Fruit fly (Drosophila melanogaster) whole organism, embryonic: Measurements from ENCODE around the gene AsnRS.

Source experiments
- Adf1 ChIP-seq: fragments of 200-800 bp; sonication (Bioruptor generic); IDR thresholded peaks from 2 replicates; pipeline ENCODE4 v1.3.6; 2022; ENCODE audit warnings: missing biosample characterization, missing genetic modification characterization
- CG12104 ChIP-seq: fragments of 200-800 bp; sonication (Bioruptor generic); optimal IDR thresholded peaks from 3 replicates; lab custom pipeline; 2016; ENCODE audit warnings: missing biosample characterization, missing genetic modification characterization
- CG12219 ChIP-seq: fragments of 200-800 bp; sonication (Bioruptor generic); optimal IDR thresholded peaks from 3 replicates; lab custom pipeline; 2018; ENCODE audit warnings: missing biosample characterization, mild to moderate bottlenecking, missing genetic modification characterization
- CG16815 ChIP-seq: fragments of 200-800 bp; sonication (Bioruptor generic); optimal IDR thresholded peaks from 3 replicates; lab custom pipeline; 2017; ENCODE audit warnings: missing biosample characterization, mild to moderate bottlenecking, missing genetic modification characterization
- CG17568 ChIP-seq: fragments of 200-800 bp; sonication (Bioruptor generic); optimal IDR thresholded peaks from 2 replicates; lab custom pipeline; 2018; ENCODE audit warnings: missing biosample characterization, mild to moderate bottlenecking, missing genetic modification characterization, moderate library complexity
- CG17912 ChIP-seq: fragments of 200-800 bp; sonication (Bioruptor generic); optimal IDR thresholded peaks from 2 replicates; lab custom pipeline; 2018; ENCODE audit warnings: missing biosample characterization, mild to moderate bottlenecking, missing genetic modification characterization
- CG1792 ChIP-seq: fragments of 200-800 bp; sonication (Bioruptor generic); optimal IDR thresholded peaks from 2 replicates; lab custom pipeline; 2016; ENCODE audit warnings: missing biosample characterization, missing genetic modification characterization
- CG2199 ChIP-seq: fragments of 200-800 bp; sonication (Bioruptor generic); IDR thresholded peaks from 3 replicates; pipeline ENCODE4 v1.3.6; 2022; ENCODE audit warnings: missing biosample characterization, missing genetic modification characterization
- CG2712 ChIP-seq: fragments of 200-800 bp; optimal IDR thresholded peaks from 3 replicates; lab custom pipeline; 2019; ENCODE audit warnings: missing biosample characterization, mild to moderate bottlenecking, missing genetic modification characterization, moderate library complexity
- CG31365 ChIP-seq: fragments of 200-800 bp; sonication (Bioruptor generic); optimal IDR thresholded peaks from 2 replicates; lab custom pipeline; 2018; ENCODE audit warnings: missing biosample characterization, mild to moderate bottlenecking, missing genetic modification characterization
- CG32532 ChIP-seq: fragments of 200-800 bp; sonication (Bioruptor generic); IDR thresholded peaks from 2 replicates; pipeline ENCODE4 v1.3.6; 2022; ENCODE audit warnings: missing biosample characterization, missing genetic modification characterization
- CG33213 ChIP-seq: fragments of 200-800 bp; sonication (Bioruptor generic); optimal IDR thresholded peaks from 3 replicates; lab custom pipeline; 2016; ENCODE audit warnings: missing biosample characterization, missing genetic modification characterization
- CG3726 ChIP-seq: fragments of 200-800 bp; sonication (Bioruptor generic); IDR thresholded peaks from 3 replicates; pipeline ENCODE4, ENCODE4 v1.3.6; 2022; ENCODE audit warnings: missing biosample characterization, missing genetic modification characterization
- CG42726 ChIP-seq: fragments of 200-800 bp; sonication (Bioruptor generic); IDR thresholded peaks from 2 replicates; pipeline ENCODE4 v1.3.6; 2022; ENCODE audit warnings: missing biosample characterization, missing genetic modification characterization; ENCODE audit not compliant: partially characterized antibody
- CG4820 ChIP-seq: fragments of 200-800 bp; sonication (Bioruptor generic); optimal IDR thresholded peaks from 3 replicates; lab custom pipeline; 2016; ENCODE audit warnings: missing biosample characterization, missing genetic modification characterization
- CG6689 ChIP-seq: fragments of 200-800 bp; sonication (Bioruptor generic); IDR thresholded peaks from 2 replicates; pipeline ENCODE4 v1.3.6; 2022; ENCODE audit warnings: missing biosample characterization, missing genetic modification characterization
- CG7357 ChIP-seq: fragments of 200-800 bp; sonication (Bioruptor generic); IDR thresholded peaks from 3 replicates; pipeline ENCODE4 v1.3.6; 2022; ENCODE audit warnings: missing biosample characterization, missing genetic modification characterization
- CG7839 ChIP-seq: fragments of 200-800 bp; sonication (Bioruptor generic); optimal IDR thresholded peaks from 3 replicates; lab custom pipeline; 2018; ENCODE audit warnings: missing biosample characterization, mild to moderate bottlenecking, missing genetic modification characterization, moderate library complexity
- CkIIα-i1 ChIP-seq: fragments of 200-800 bp; sonication (Bioruptor generic); IDR thresholded peaks from 2 replicates; pipeline ENCODE4 v1.3.6; 2022; ENCODE audit warnings: missing biosample characterization, missing genetic modification characterization
- Gug ChIP-seq: fragments of 200-800 bp; sonication (Bioruptor generic); IDR thresholded peaks from 4 replicates; pipeline ENCODE4 v1.3.6; 2022; ENCODE audit warnings: missing biosample characterization, missing genetic modification characterization
- HLHmδ ChIP-seq: fragments of 200-800 bp; sonication (Bioruptor generic); optimal IDR thresholded peaks from 2 replicates; lab custom pipeline; 2018; ENCODE audit warnings: missing biosample characterization, mild to moderate bottlenecking, missing genetic modification characterization, moderate library complexity
- NC2β ChIP-seq: fragments of 200-800 bp; sonication (Bioruptor generic); optimal IDR thresholded peaks from 2 replicates; lab custom pipeline; 2016; ENCODE audit warnings: missing biosample characterization, missing genetic modification characterization
- Opbp ChIP-seq: fragments of 200-800 bp; sonication (Bioruptor generic); IDR thresholded peaks from 3 replicates; pipeline ENCODE4 v1.3.6; 2022; ENCODE audit warnings: missing biosample characterization, missing genetic modification characterization; ENCODE audit not compliant: partially characterized antibody
- Side ChIP-seq: fragments of 200-800 bp; sonication (Bioruptor generic); optimal IDR thresholded peaks from 2 replicates; lab custom pipeline; 2016; ENCODE audit warnings: missing biosample characterization, missing genetic modification characterization
- Vsx1 ChIP-seq: fragments of 200-800 bp; sonication (Bioruptor generic); optimal IDR thresholded peaks from 2 replicates; lab custom pipeline; 2017; ENCODE audit warnings: missing biosample characterization, mild to moderate bottlenecking, missing genetic modification characterization, missing genetic modification reagents
- amos ChIP-seq: fragments of 200-800 bp; sonication (Bioruptor generic); IDR thresholded peaks from 2 replicates; pipeline ENCODE4 v1.3.6; 2022; ENCODE audit warnings: missing biosample characterization, missing genetic modification characterization; ENCODE audit not compliant: partially characterized antibody
- bab2 ChIP-seq: fragments of 200-800 bp; sonication (Bioruptor generic); optimal IDR thresholded peaks from 2 replicates; lab custom pipeline; 2016; ENCODE audit warnings: missing biosample characterization, missing genetic modification characterization
- cg ChIP-seq: fragments of 200-800 bp; sonication (Bioruptor generic); optimal IDR thresholded peaks from 3 replicates; lab custom pipeline; 2019; ENCODE audit warnings: missing biosample characterization, mild to moderate bottlenecking, missing genetic modification characterization, moderate library complexity
- ci ChIP-seq: fragments of 200-800 bp; sonication (Bioruptor generic); IDR thresholded peaks from 3 replicates; pipeline ENCODE4 v1.3.6; 2022; ENCODE audit warnings: missing biosample characterization, missing genetic modification characterization
- corto ChIP-seq: fragments of 200-800 bp; sonication (Bioruptor generic); optimal IDR thresholded peaks from 2 replicates; lab custom pipeline; 2016; ENCODE audit warnings: missing biosample characterization, mild to moderate bottlenecking, missing genetic modification characterization, moderate library complexity
- crc ChIP-seq: fragments of 200-800 bp; sonication (Bioruptor generic); optimal IDR thresholded peaks from 2 replicates; lab custom pipeline; 2016; ENCODE audit warnings: missing biosample characterization, missing genetic modification characterization
- crol ChIP-seq: fragments of 200-800 bp; sonication (Bioruptor generic); IDR thresholded peaks from 2 replicates; pipeline ENCODE4 v1.3.6; 2022; ENCODE audit warnings: missing biosample characterization, missing genetic modification characterization
- dan ChIP-seq: fragments of 200-800 bp; sonication (Bioruptor generic); IDR thresholded peaks from 2 replicates; pipeline ENCODE4 v1.3.6; 2022; ENCODE audit warnings: missing biosample characterization, missing genetic modification characterization
- dati ChIP-seq: fragments of 200-800 bp; sonication (Bioruptor generic); IDR thresholded peaks from 2 replicates; pipeline ENCODE4 v1.3.6; 2022; ENCODE audit warnings: missing biosample characterization, missing genetic modification characterization
- en ChIP-seq: fragments of 200-800 bp; sonication (Bioruptor generic); optimal IDR thresholded peaks from 2 replicates; lab custom pipeline; 2016; ENCODE audit warnings: missing biosample characterization, missing genetic modification characterization
- fru ChIP-seq: fragments of >200 bp; optimal IDR thresholded peaks from 2 replicates; lab custom pipeline; 2017
- grn ChIP-seq: fragments of 200-800 bp; sonication (Bioruptor generic); optimal IDR thresholded peaks from 3 replicates; lab custom pipeline; 2017; ENCODE audit warnings: missing biosample characterization, missing genetic modification characterization
- inv ChIP-seq: fragments of 200-800 bp; sonication (Bioruptor generic); IDR thresholded peaks from 2 replicates; pipeline ENCODE4 v1.3.6; 2022; ENCODE audit warnings: missing biosample characterization, missing genetic modification characterization; ENCODE audit not compliant: partially characterized antibody
- knrl ChIP-seq: fragments of 200-800 bp; sonication (Bioruptor generic); IDR thresholded peaks from 3 replicates; pipeline ENCODE4 v1.3.6; 2022; ENCODE audit warnings: missing biosample characterization, missing genetic modification characterization; ENCODE audit not compliant: partially characterized antibody
- mam ChIP-seq: fragments of 200-800 bp; sonication (Bioruptor generic); optimal IDR thresholded peaks from 3 replicates; lab custom pipeline; 2016; ENCODE audit warnings: missing biosample characterization, missing genetic modification characterization
- nau ChIP-seq: fragments of 200-800 bp; sonication (Bioruptor generic); optimal IDR thresholded peaks from 3 replicates; lab custom pipeline; 2017; ENCODE audit warnings: missing biosample characterization, mild to moderate bottlenecking, missing genetic modification characterization, missing genetic modification reagents
- rib ChIP-seq: fragments of 200-800 bp; sonication (Bioruptor generic); IDR thresholded peaks from 2 replicates; pipeline ENCODE4 v1.3.6; 2022; ENCODE audit warnings: missing biosample characterization, missing genetic modification characterization
- schlank ChIP-seq: fragments of 200-800 bp; sonication (Bioruptor generic); optimal IDR thresholded peaks from 2 replicates; lab custom pipeline; 2018; ENCODE audit warnings: missing biosample characterization, mild to moderate bottlenecking, missing genetic modification characterization
- stwl ChIP-seq: fragments of 200-800 bp; sonication (Bioruptor generic); optimal IDR thresholded peaks from 3 replicates; lab custom pipeline; 2018; ENCODE audit warnings: missing biosample characterization, mild to moderate bottlenecking, missing genetic modification characterization, moderate library complexity
- tgo ChIP-seq: fragments of 200-800 bp; sonication (Bioruptor generic); IDR thresholded peaks from 3 replicates; pipeline ENCODE4 v1.3.6; 2022; ENCODE audit warnings: missing biosample characterization, missing genetic modification characterization
- toy ChIP-seq: fragments of 200-800 bp; sonication (Bioruptor generic); IDR thresholded peaks from 2 replicates; pipeline ENCODE4 v1.3.6; 2022; ENCODE audit warnings: missing biosample characterization, missing genetic modification characterization
- twi ChIP-seq: fragments of 200-800 bp; optimal IDR thresholded peaks from 2 replicates; lab custom pipeline; 2019; ENCODE audit warnings: missing biosample characterization, mild to moderate bottlenecking, missing genetic modification characterization, moderate library complexity
- unpg ChIP-seq: fragments of 200-800 bp; sonication (Bioruptor generic); optimal IDR thresholded peaks from 3 replicates; lab custom pipeline; 2018; ENCODE audit warnings: missing biosample characterization, mild to moderate bottlenecking, missing genetic modification characterization, moderate library complexity
- yki ChIP-seq: fragments of >200 bp; optimal IDR thresholded peaks from 3 replicates; lab custom pipeline; 2018
- zen ChIP-seq: fragments of 200-800 bp; sonication (Bioruptor generic); optimal IDR thresholded peaks from 3 replicates; lab custom pipeline; 2018; ENCODE audit warnings: missing biosample characterization, mild to moderate bottlenecking, missing genetic modification characterization, moderate library complexity

Gene AsnRS

DNA sequence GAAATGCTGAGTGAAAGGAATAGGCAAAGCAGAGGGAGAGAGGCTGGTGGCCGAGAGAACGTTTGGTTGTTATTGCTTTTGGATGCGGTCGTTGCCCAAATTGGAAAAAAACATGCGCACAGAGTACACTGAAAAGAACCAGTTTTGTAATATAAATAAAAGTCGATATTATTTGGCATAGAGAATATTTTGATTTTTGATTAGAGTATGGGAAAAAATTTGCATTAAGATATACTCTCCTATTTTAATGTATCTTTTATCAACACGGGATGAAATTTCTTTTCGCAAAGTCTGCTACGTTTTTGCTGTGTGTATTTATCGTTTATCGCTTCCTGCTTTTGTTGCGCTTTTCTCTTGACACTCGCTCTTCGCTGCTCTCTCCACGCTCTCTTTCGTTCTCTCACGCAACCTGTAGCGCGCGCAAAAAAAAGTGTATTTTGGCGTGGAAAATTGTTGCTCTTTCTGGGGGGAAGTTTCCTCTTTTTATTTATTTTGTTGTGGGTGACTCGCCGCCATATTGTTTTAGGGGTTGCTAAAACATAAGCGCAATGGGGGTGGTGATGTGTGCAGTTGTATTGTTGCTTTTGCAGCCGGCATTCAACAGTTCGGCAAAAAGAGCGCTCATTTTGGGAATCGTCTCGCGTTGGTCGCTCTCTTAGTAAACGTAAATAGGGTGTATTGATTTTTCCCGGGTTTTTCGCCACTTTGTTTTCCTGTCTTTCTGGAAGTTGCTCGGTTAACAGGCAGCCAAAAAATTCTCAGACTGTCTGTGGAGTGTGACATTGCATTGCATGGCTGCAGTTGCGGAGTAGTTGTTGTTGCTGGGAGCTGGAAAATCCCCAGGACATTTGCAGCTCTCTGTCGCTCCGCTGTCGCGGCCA lies 33.4 kb upstream of the AsnRS start (continued):
- TF ChIP-seq inv (GFP tag; lab: Robert Waterston, UW) (no peak), dati (GFP tag; lab: Robert Waterston, UW) (peak; percentile 95), CG33213 (peak; percentile 86), knrl (GFP tag; lab: Robert Waterston, UW) (no peak), CG7357 (GFP tag; lab: Robert Waterston, UW) (peak; percentile 93), CG17568 (GFP tag; lab: Kevin White, UChicago) (peak; percentile 99), Gug (GFP tag; lab: Robert Waterston, UW) (peak; percentile 96), CG3726 (GFP tag; lab: Robert Waterston, UW) (peak; percentile 96), corto (GFP tag; lab: Kevin White, UChicago) (peak; percentile 87), Adf1 (peak; percentile 73), CG4820 (GFP tag; lab: Kevin White, UChicago) (peak; percentile 94), ci (peak; percentile 99), stwl (tag; lab: Kevin White, UChicago) (no peak), CG42726 (0 out of 2 replicates have a peak, but pooled peaks have one; percentile 15), toy (peak; percentile 90), CG1792 (peak; percentile 94), zen (tag; lab: Kevin White, UChicago) (peak; percentile 97), fru (lab: Kevin White, UChicago) (no peak), cg (GFP tag; lab: Kevin White, UChicago) (no peak), CkIIα-i1 (GFP tag; lab: Robert Waterston, UW) (peak; percentile 74), CG32532 (peak; percentile 98), CG2199 (GFP tag; lab: Robert Waterston, UW) (peak; percentile 97), CG2712 (tag; lab: Kevin White, UChicago) (peak; percentile 98), CG16815 (GFP tag; lab: Kevin White, UChicago) (peak; percentile 89), dan (no peak), CG17912 (peak; percentile 67), HLHmδ (GFP tag; lab: Kevin White, UChicago) (no peak), grn (GFP tag; lab: Kevin White, UChicago) (peak; percentile 80), mam (GFP tag; lab: Kevin White, UChicago) (peak; percentile 97), CG7839 (tag; lab: Kevin White, UChicago) (peak; percentile 97), CG12104 (peak; percentile 90), unpg (peak; percentile 98), NC2β (GFP tag; lab: Kevin White, UChicago) (peak; percentile 93), amos (GFP tag; lab: Robert Waterston, UW) (no peak), tgo (peak; percentile 97), nau (GFP tag; lab: Kevin White, UChicago) (peak; percentile 96), twi (peak; percentile 92), en (GFP tag; lab: Kevin White, UChicago) (peak; percentile 95), crc (GFP tag; lab: Kevin White, UChicago) (peak; percentile 96), rib (peak; percentile 92), CG6689 (GFP tag; lab: Robert Waterston, UW) (peak; percentile 98), Vsx1 (GFP tag; lab: Kevin White, UChicago) (peak; percentile 89), bab2 (GFP tag; lab: Kevin White, UChicago) (peak; percentile 95), Opbp (no peak), crol (peak; percentile 38; the same call in 1 of the 2 replicates), CG31365 (tag; lab: Kevin White, UChicago) (peak; percentile 87), yki (lab: Kevin White, UChicago) (no peak), schlank (tag; lab: Kevin White, UChicago) (peak; percentile 83), Side (GFP tag; lab: Kevin White, UChicago) (peak; percentile 96), CG12219 (peak; percentile 96)
